Comparison of ENCODE assay signal across 1 fruit fly cellular context in the genomic region with DNA sequence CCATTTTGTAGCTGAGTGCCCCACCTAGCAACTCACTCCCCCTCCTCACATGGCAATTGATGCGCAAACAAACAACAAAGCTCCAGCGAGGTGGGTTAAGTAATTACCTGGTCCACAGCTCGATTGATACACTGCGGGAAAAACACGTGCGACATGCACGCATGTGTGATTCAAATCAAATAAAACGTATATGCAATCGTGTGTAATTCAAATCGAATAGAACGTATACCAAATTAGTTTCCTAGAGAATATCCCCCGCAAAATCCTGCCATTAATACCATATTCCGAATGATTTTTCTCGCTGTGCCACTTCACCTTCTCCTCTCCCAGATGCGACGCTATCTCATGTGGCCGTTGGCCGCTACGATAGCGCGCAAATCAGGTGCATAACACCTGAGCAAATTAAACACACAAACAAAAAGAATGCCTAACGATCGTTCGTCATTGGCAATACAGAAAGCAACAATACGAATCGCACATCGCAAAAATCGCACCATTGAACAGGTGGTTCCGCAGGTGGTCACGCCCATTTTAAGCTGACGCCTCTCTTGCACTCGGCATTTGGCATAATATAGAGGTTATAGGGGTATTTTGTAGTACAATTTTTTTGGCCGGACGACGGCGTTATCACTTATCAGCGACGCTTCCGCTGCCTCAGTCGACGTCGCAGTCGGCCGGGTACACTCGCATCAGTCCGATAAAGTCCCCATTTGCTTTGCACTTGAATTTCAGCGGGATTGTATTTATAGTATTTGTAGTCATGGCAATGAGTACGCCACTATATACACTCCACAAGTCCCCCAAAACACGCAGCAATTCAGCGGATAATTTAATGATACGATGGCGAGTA.
TF ChIP-seq lines count a peak whose summit lies in the region.

No protein-coding gene starts in this region.

TF ChIP-seq in whole organism, embryonic, 481 proteins besides CTCF, POLR2A, EP300 and RAD21 (continued from another document and continues in another):
- 0 out of 2 replicates have a peak, but pooled peaks have one; percentile 27 for TF ChIP-seq Nf-YA (GFP tag; IDR thresholded peaks at IDR 0.05; lab: Robert Waterston, UW)
- no peak for TF ChIP-seq abd-A (tag; optimal IDR thresholded peaks at IDR 0.05; lab: Kevin White, UChicago)
- no peak for TF ChIP-seq CG6765 (GFP tag; optimal IDR thresholded peaks at IDR 0.05; lab: Kevin White, UChicago)
- TF ChIP-seq bigmax (GFP tag; optimal IDR thresholded peaks at IDR 0.05; lab: Kevin White, UChicago) = peak; percentile 6
- no peak for TF ChIP-seq ac (GFP tag; optimal IDR thresholded peaks at IDR 0.05; lab: Kevin White, UChicago)
- TF ChIP-seq CG12942 (GFP tag; optimal IDR thresholded peaks at IDR 0.05; lab: Kevin White, UChicago) = peak; percentile 70
- TF ChIP-seq tio (GFP tag; optimal IDR thresholded peaks at IDR 0.05; lab: Kevin White, UChicago) = peak; percentile 13
- TF ChIP-seq disco-r (GFP tag; optimal IDR thresholded peaks at IDR 0.05; lab: Kevin White, UChicago) = peak; percentile 30
- 0 out of 2 replicates have a peak, but pooled peaks have one; percentile 25 for TF ChIP-seq Dip2 (GFP tag; IDR thresholded peaks at IDR 0.05; lab: Robert Waterston, UW)
- TF ChIP-seq E2f2 (GFP tag; IDR thresholded peaks at IDR 0.05; lab: Robert Waterston, UW) = peak; percentile 43
- peak; percentile 50 for TF ChIP-seq CG9817 (tag; optimal IDR thresholded peaks at IDR 0.05; lab: Kevin White, UChicago)
- TF ChIP-seq insv (GFP tag; optimal IDR thresholded peaks at IDR 0.05; lab: Kevin White, UChicago) = no peak
- peak; percentile 54 for TF ChIP-seq klu (GFP tag; IDR thresholded peaks at IDR 0.05; lab: Robert Waterston, UW)
- TF ChIP-seq CG11560 (tag; IDR thresholded peaks at IDR 0.05; lab: Robert Waterston, UW) = no peak
- peak; percentile 37 for TF ChIP-seq fd3F (GFP tag; optimal IDR thresholded peaks at IDR 0.05; lab: Kevin White, UChicago)
- TF ChIP-seq CG8388 (GFP tag; optimal IDR thresholded peaks at IDR 0.05; lab: Kevin White, UChicago) = peak; percentile 50
- TF ChIP-seq phol (tag; optimal IDR thresholded peaks at IDR 0.05; lab: Kevin White, UChicago) = peak; percentile 64
- no peak for TF ChIP-seq Doc3 (GFP tag; IDR thresholded peaks at IDR 0.05; lab: Robert Waterston, UW; ENCODE audit: partially characterized antibody)
- TF ChIP-seq sc (optimal IDR thresholded peaks at IDR 0.05; lab: Kevin White, UChicago) = no peak
- TF ChIP-seq sc (GFP tag; optimal IDR thresholded peaks at IDR 0.05; lab: Kevin White, UChicago) = no peak
- peak; percentile 77 for TF ChIP-seq Oli (tag; optimal IDR thresholded peaks at IDR 0.05; lab: Kevin White, UChicago)
- TF ChIP-seq CG11695 (GFP tag; IDR thresholded peaks at IDR 0.05; lab: Robert Waterston, UW) = peak; percentile 71; the same call in 2 of the 3 replicates
- peak; percentile 46 for TF ChIP-seq tap (tag; optimal IDR thresholded peaks at IDR 0.05; lab: Kevin White, UChicago)
- TF ChIP-seq luna (GFP tag; optimal IDR thresholded peaks at IDR 0.05; lab: Kevin White, UChicago) = peak; percentile 54
- no peak for TF ChIP-seq CG2199 (GFP tag; IDR thresholded peaks at IDR 0.05; lab: Robert Waterston, UW)
- no peak for TF ChIP-seq CG10654 (GFP tag; optimal IDR thresholded peaks at IDR 0.05; lab: Kevin White, UChicago)
- TF ChIP-seq CG4282 (GFP tag; optimal IDR thresholded peaks at IDR 0.05; lab: Kevin White, UChicago) = no peak
- no peak for TF ChIP-seq MTF-1 (GFP tag; optimal IDR thresholded peaks at IDR 0.05; lab: Kevin White, UChicago; ENCODE audit: borderline replicate concordance)
- TF ChIP-seq Bdp1 (GFP tag; optimal IDR thresholded peaks at IDR 0.05; lab: Kevin White, UChicago) = peak; percentile 34
- TF ChIP-seq CG15269 (tag; optimal IDR thresholded peaks at IDR 0.05; lab: Kevin White, UChicago) = peak; percentile 66
- no peak for TF ChIP-seq CG6854 (GFP tag; optimal IDR thresholded peaks at IDR 0.05; lab: Kevin White, UChicago)
- TF ChIP-seq lbe (GFP tag; optimal IDR thresholded peaks at IDR 0.05; lab: Kevin White, UChicago) = peak; percentile 87
- no peak for TF ChIP-seq nerfin-2 (GFP tag; IDR thresholded peaks at IDR 0.05; lab: Robert Waterston, UW; ENCODE audit: partially characterized antibody)
- TF ChIP-seq Antp (GFP tag; optimal IDR thresholded peaks at IDR 0.05; lab: Kevin White, UChicago) = peak; percentile 84
- TF ChIP-seq btn (GFP tag; optimal IDR thresholded peaks at IDR 0.05; lab: Kevin White, UChicago) = peak; percentile 2
- no peak for TF ChIP-seq prd (optimal IDR thresholded peaks at IDR 0.05; lab: Kevin White, UChicago)
- peak; percentile 78 for TF ChIP-seq prd (GFP tag; IDR thresholded peaks at IDR 0.05; lab: Robert Waterston, UW)
- TF ChIP-seq hth (optimal IDR thresholded peaks at IDR 0.05; lab: Kevin White, UChicago) = no peak
- TF ChIP-seq PHDP (tag; optimal IDR thresholded peaks at IDR 0.05; lab: Kevin White, UChicago) = peak; percentile 49
- TF ChIP-seq Dad (GFP tag; optimal IDR thresholded peaks at IDR 0.05; lab: Kevin White, UChicago) = peak; percentile 23
- peak; percentile 70 for TF ChIP-seq bab2 (GFP tag; optimal IDR thresholded peaks at IDR 0.05; lab: Kevin White, UChicago)
- peak; percentile 83 for TF ChIP-seq ttk (GFP tag; IDR thresholded peaks at IDR 0.05; lab: Robert Waterston, UW)
- peak; percentile 57 for TF ChIP-seq HLH54F (GFP tag; optimal IDR thresholded peaks at IDR 0.05; lab: Kevin White, UChicago)
- no peak for TF ChIP-seq D (optimal IDR thresholded peaks at IDR 0.05; lab: Kevin White, UChicago)
- TF ChIP-seq D (GFP tag; optimal IDR thresholded peaks at IDR 0.05; lab: Kevin White, UChicago) = no peak
- TF ChIP-seq Trl (optimal IDR thresholded peaks at IDR 0.05; lab: Kevin White, UChicago) = no peak
- TF ChIP-seq Trl (GFP tag; optimal IDR thresholded peaks at IDR 0.05; lab: Kevin White, UChicago) = peak; percentile 67
- TF ChIP-seq Lpt (GFP tag; optimal IDR thresholded peaks at IDR 0.05; lab: Kevin White, UChicago) = no peak
- TF ChIP-seq Side (GFP tag; optimal IDR thresholded peaks at IDR 0.05; lab: Kevin White, UChicago) = peak; percentile 41
- TF ChIP-seq CG9609 (GFP tag; optimal IDR thresholded peaks at IDR 0.05; lab: Kevin White, UChicago) = peak; percentile 73
- TF ChIP-seq HLH3B (GFP tag; IDR thresholded peaks at IDR 0.05; lab: Robert Waterston, UW) = peak; percentile 80
- peak; percentile 60 for TF ChIP-seq CG6689 (GFP tag; IDR thresholded peaks at IDR 0.05; lab: Robert Waterston, UW)
- no peak for TF ChIP-seq MESR4 (GFP tag; optimal IDR thresholded peaks at IDR 0.05; lab: Kevin White, UChicago)
- TF ChIP-seq bsh (GFP tag; optimal IDR thresholded peaks at IDR 0.05; lab: Kevin White, UChicago) = peak in 1 of 2 experiments; percentile 71
- 0 out of 2 replicates have a peak, but pooled peaks have one; percentile 50 for TF ChIP-seq CG7372 (GFP tag; IDR thresholded peaks at IDR 0.05; lab: Robert Waterston, UW)
- TF ChIP-seq Sin3A (optimal IDR thresholded peaks at IDR 0.05; lab: Kevin White, UChicago) = no peak
- no peak for TF ChIP-seq hkb (optimal IDR thresholded peaks at IDR 0.05; lab: Kevin White, UChicago)
- peak; percentile 71 for TF ChIP-seq hkb (GFP tag; IDR thresholded peaks at IDR 0.05; lab: Robert Waterston, UW)
- TF ChIP-seq CG17361 (GFP tag; IDR thresholded peaks at IDR 0.05; lab: Robert Waterston, UW) = peak; percentile 51; the same call in 2 of the 3 replicates
- TF ChIP-seq GATAe (GFP tag; conservative IDR thresholded peaks at IDR 0.05; lab: Robert Waterston, UW) = no peak; the same call in 1 of the 2 replicates
- TF ChIP-seq CG6254 (GFP tag; optimal IDR thresholded peaks at IDR 0.05; lab: Kevin White, UChicago) = peak; percentile 8
- TF ChIP-seq Kr (GFP tag; optimal IDR thresholded peaks at IDR 0.05; lab: Kevin White, UChicago) = no peak
- TF ChIP-seq CG31224 (GFP tag; IDR thresholded peaks at IDR 0.05; lab: Robert Waterston, UW) = no peak
- TF ChIP-seq CG9727 (GFP tag; optimal IDR thresholded peaks at IDR 0.05; lab: Kevin White, UChicago) = peak; percentile 54
- no peak for TF ChIP-seq ftz-f1 (GFP tag; optimal IDR thresholded peaks at IDR 0.05; lab: Kevin White, UChicago)
- TF ChIP-seq CG3995 (GFP tag; optimal IDR thresholded peaks at IDR 0.05; lab: Kevin White, UChicago) = peak; percentile 33
- TF ChIP-seq CG10366 (GFP tag; IDR thresholded peaks at IDR 0.05; lab: Robert Waterston, UW) = peak; percentile 73
- TF ChIP-seq slp2 (GFP tag; optimal IDR thresholded peaks at IDR 0.05; lab: Kevin White, UChicago) = peak; percentile 11
- TF ChIP-seq nau (GFP tag; optimal IDR thresholded peaks at IDR 0.05; lab: Kevin White, UChicago) = peak; percentile 57
- TF ChIP-seq Meics (GFP tag; optimal IDR thresholded peaks at IDR 0.05; lab: Kevin White, UChicago) = peak; percentile 57
- TF ChIP-seq CG9437 (GFP tag; optimal IDR thresholded peaks at IDR 0.05; lab: Kevin White, UChicago) = peak; percentile 30
- TF ChIP-seq dan (GFP tag; IDR thresholded peaks at IDR 0.05; lab: Robert Waterston, UW) = no peak
- peak; percentile 35 for TF ChIP-seq CG1647 (GFP tag; optimal IDR thresholded peaks at IDR 0.05; lab: Kevin White, UChicago)
- TF ChIP-seq BtbVII (GFP tag; optimal IDR thresholded peaks at IDR 0.05; lab: Kevin White, UChicago) = peak; percentile 50
- peak; percentile 68 for TF ChIP-seq pnt (GFP tag; optimal IDR thresholded peaks at IDR 0.05; lab: Kevin White, UChicago)
- TF ChIP-seq CG17802 (tag; optimal IDR thresholded peaks at IDR 0.05; lab: Kevin White, UChicago) = no peak
- TF ChIP-seq CG11456 (GFP tag; IDR thresholded peaks at IDR 0.05; lab: Robert Waterston, UW) = peak; percentile 77
- peak; percentile 9 for TF ChIP-seq gcm (GFP tag; optimal IDR thresholded peaks at IDR 0.05; lab: Kevin White, UChicago)
- TF ChIP-seq Ptx1 (GFP tag; IDR thresholded peaks at IDR 0.05; lab: Robert Waterston, UW) = peak; percentile 83
- TF ChIP-seq slou (GFP tag; optimal IDR thresholded peaks at IDR 0.05; lab: Kevin White, UChicago) = no peak
- no peak; the same call in none of the 2 replicates for TF ChIP-seq CG32767 (GFP tag; IDR thresholded peaks at IDR 0.05; lab: Robert Waterston, UW)
- TF ChIP-seq ara (GFP tag; IDR thresholded peaks at IDR 0.05; lab: Robert Waterston, UW) = peak; percentile 72
- peak; percentile 44 for TF ChIP-seq cato (GFP tag; optimal IDR thresholded peaks at IDR 0.05; lab: Kevin White, UChicago; ENCODE audit: borderline replicate concordance)
- TF ChIP-seq CG18476 (GFP tag; optimal IDR thresholded peaks at IDR 0.05; lab: Kevin White, UChicago) = peak; percentile 25
- no peak for TF ChIP-seq CG10321 (GFP tag; IDR thresholded peaks at IDR 0.05; lab: Robert Waterston, UW)
- peak; percentile 51 for TF ChIP-seq CG12391 (tag; optimal IDR thresholded peaks at IDR 0.05; lab: Kevin White, UChicago)
- TF ChIP-seq unpg (GFP tag; optimal IDR thresholded peaks at IDR 0.05; lab: Kevin White, UChicago) = peak; percentile 73
- peak; percentile 53 for TF ChIP-seq CG10959 (GFP tag; IDR thresholded peaks at IDR 0.05; lab: Robert Waterston, UW)
- peak; percentile 60 for TF ChIP-seq HHEX (GFP tag; optimal IDR thresholded peaks at IDR 0.05; lab: Kevin White, UChicago)
- TF ChIP-seq CG4707 (GFP tag; optimal IDR thresholded peaks at IDR 0.05; lab: Kevin White, UChicago) = peak; percentile 23
- TF ChIP-seq mirr (GFP tag; optimal IDR thresholded peaks at IDR 0.05; lab: Kevin White, UChicago) = peak; percentile 15
- TF ChIP-seq CG17328 (GFP tag; IDR thresholded peaks at IDR 0.05; lab: Robert Waterston, UW) = peak; percentile 72
- TF ChIP-seq CG14014 (GFP tag; IDR thresholded peaks at IDR 0.05; lab: Robert Waterston, UW) = peak; percentile 70
- TF ChIP-seq CG2129 (GFP tag; IDR thresholded peaks at IDR 0.05; lab: Robert Waterston, UW; ENCODE audit: partially characterized antibody) = no peak
- TF ChIP-seq CG3065 (GFP tag; optimal IDR thresholded peaks at IDR 0.05; lab: Kevin White, UChicago) = no peak
- TF ChIP-seq Abd-B (GFP tag; optimal IDR thresholded peaks at IDR 0.05; lab: Kevin White, UChicago) = peak; percentile 60
- TF ChIP-seq YL-1 (GFP tag; optimal IDR thresholded peaks at IDR 0.05; lab: Kevin White, UChicago) = no peak
- no peak for TF ChIP-seq pan (optimal IDR thresholded peaks at IDR 0.05; lab: Kevin White, UChicago)
- TF ChIP-seq pan (GFP tag; optimal IDR thresholded peaks at IDR 0.05 in 1 of 2, IDR thresholded peaks at IDR 0.05 in 1 of 2) = peak in 1 of 2 experiments; percentile 81
- TF ChIP-seq dysf (GFP tag; IDR thresholded peaks at IDR 0.05; lab: Robert Waterston, UW) = peak; percentile 82
- peak; percentile 73 for TF ChIP-seq sim (GFP tag; IDR thresholded peaks at IDR 0.05; lab: Robert Waterston, UW)
- no peak for TF ChIP-seq cad (GFP tag; optimal IDR thresholded peaks at IDR 0.05; lab: Kevin White, UChicago)
- TF ChIP-seq Fer3 (tag; optimal IDR thresholded peaks at IDR 0.05; lab: Kevin White, UChicago) = peak; percentile 44
- peak; percentile 36 for TF ChIP-seq vfl (GFP tag; optimal IDR thresholded peaks at IDR 0.05; lab: Kevin White, UChicago)
- no peak for TF ChIP-seq CG16779 (GFP tag; IDR thresholded peaks at IDR 0.05; lab: Robert Waterston, UW)
- TF ChIP-seq Eip74EF (GFP tag; optimal IDR thresholded peaks at IDR 0.05; lab: Kevin White, UChicago) = no peak
- peak; percentile 66; the same call in 1 of the 3 replicates for TF ChIP-seq ken (GFP tag; IDR thresholded peaks at IDR 0.05; lab: Robert Waterston, UW)
- peak; percentile 29 for TF ChIP-seq CG1792 (GFP tag; optimal IDR thresholded peaks at IDR 0.05; lab: Kevin White, UChicago)
- TF ChIP-seq CG12769 (tag; optimal IDR thresholded peaks at IDR 0.05; lab: Kevin White, UChicago) = peak; percentile 87
- no peak for TF ChIP-seq sd (tag; optimal IDR thresholded peaks at IDR 0.05; lab: Kevin White, UChicago)
- no peak; the same call in none of the 2 replicates for TF ChIP-seq Ravus (GFP tag; IDR thresholded peaks at IDR 0.05; lab: Robert Waterston, UW)
- peak; percentile 59 for TF ChIP-seq Mes4 (GFP tag; optimal IDR thresholded peaks at IDR 0.05; lab: Kevin White, UChicago)
- peak; percentile 69 for TF ChIP-seq CG32532 (GFP tag; IDR thresholded peaks at IDR 0.05; lab: Robert Waterston, UW)
- peak; percentile 80 for TF ChIP-seq Dbx (GFP tag; IDR thresholded peaks at IDR 0.05; lab: Robert Waterston, UW)
- TF ChIP-seq Taf1 (GFP tag; IDR thresholded peaks at IDR 0.05; lab: Robert Waterston, UW) = peak; percentile 47; the same call in 1 of the 2 replicates
- TF ChIP-seq shn (GFP tag; optimal IDR thresholded peaks at IDR 0.05; lab: Kevin White, UChicago) = peak; percentile 30
- peak; percentile 51 for TF ChIP-seq Asciz (GFP tag; optimal IDR thresholded peaks at IDR 0.05; lab: Kevin White, UChicago)
- TF ChIP-seq Stat92E (GFP tag; optimal IDR thresholded peaks at IDR 0.05; lab: Kevin White, UChicago) = no peak
- peak; percentile 81 for TF ChIP-seq Rfx (GFP tag; IDR thresholded peaks at IDR 0.05; lab: Robert Waterston, UW)
- TF ChIP-seq Xrp1 (GFP tag; IDR thresholded peaks at IDR 0.05; lab: Robert Waterston, UW) = peak; percentile 69
- TF ChIP-seq twi (tag; optimal IDR thresholded peaks at IDR 0.05; lab: Kevin White, UChicago) = no peak
